Worm (Caenorhabditis elegans) whole organism, L4/young adult: ENCODE results near the gene haly-1.

Experiments used
- W03F9.2 ChIP-seq: fragments of 150-350 bp; optimal IDR thresholded peaks from 2 replicates; lab custom pipeline; 2014; ENCODE audit warnings: missing biosample characterization, missing genetic modification characterization
- him-1 ChIP-seq: sonication (generic microtip); optimal IDR thresholded peaks from 2 replicates; lab custom pipeline; 2016; ENCODE audit warnings: missing genotype, missing genetic modification reagents, missing genetic modification characterization, missing compliant biosample characterization

DNA sequence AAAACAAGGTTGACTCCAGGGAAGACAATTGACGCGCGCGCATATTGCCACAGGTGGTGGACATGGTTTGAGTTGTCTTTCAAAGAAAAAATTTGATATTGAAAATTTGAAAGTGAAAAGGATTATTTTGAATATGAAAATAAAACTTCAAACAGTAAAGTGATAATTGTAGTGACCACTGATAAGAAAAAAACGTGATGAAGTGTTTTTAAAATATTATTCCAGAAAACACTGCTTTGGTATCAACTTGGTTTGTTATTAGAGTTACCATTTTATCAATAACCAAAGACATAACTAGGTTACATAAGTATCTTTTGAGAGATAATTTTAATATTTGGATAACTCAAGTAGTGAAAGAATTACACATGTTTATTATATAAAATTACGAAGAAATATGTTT lies 19.8 kb upstream of the haly-1 start:
- TF ChIP-seq him-1 (tag; lab: Kevin White, UChicago) (no peak), W03F9.2 (tag; lab: Kevin White, UChicago) (no peak)
